Worm (Caenorhabditis elegans) whole organism, L4 larva: ENCODE results near the gene nlp-68.

Experiments used
- D1046.2 ChIP-seq: fragments of 200-800 bp; sonication (Bioruptor generic); IDR thresholded peaks from 2 replicates; pipeline ENCODE4 v1.3.6; 2022; ENCODE audit warnings: missing genetic modification characterization, missing compliant biosample characterization
- F26F4.8 ChIP-seq: fragments of 200-800 bp; sonication (Bioruptor generic); conservative IDR thresholded peaks from 2 replicates; pipeline ENCODE4 v1.3.6; 2022; ENCODE audit warnings: missing genetic modification characterization, missing compliant biosample characterization
- R02D3.7 ChIP-seq: fragments of 150-350 bp; sonication (generic microtip); optimal IDR thresholded peaks from 3 replicates; lab custom pipeline; 2014; ENCODE audit warnings: missing biosample characterization, missing genetic modification characterization
- T26A8.4 ChIP-seq: fragments of 200-800 bp; sonication (Bioruptor generic); IDR thresholded peaks from 2 replicates; pipeline ENCODE4 v1.3.6; 2022; ENCODE audit warnings: missing genetic modification characterization, missing compliant biosample characterization
- ZK337.2 ChIP-seq: fragments of 200-800 bp; sonication (Bioruptor generic); IDR thresholded peaks from 2 replicates; pipeline ENCODE4 v1.3.6; 2022; ENCODE audit warnings: missing genetic modification reagents, missing genetic modification characterization, missing compliant biosample characterization
- aha-1 ChIP-seq: fragments of 150-350 bp; peaks from one replicate; lab custom pipeline; 2014; ENCODE audit warnings: missing biosample characterization, missing genetic modification characterization
- arid-1 ChIP-seq: fragments of 200-800 bp; sonication (Bioruptor generic); conservative IDR thresholded peaks from 2 replicates; pipeline ENCODE4 v1.3.6; 2022; ENCODE audit warnings: missing genetic modification reagents, missing genetic modification characterization, missing compliant biosample characterization
- ceh-20 ChIP-seq: fragments of 200-800 bp; sonication (Bioruptor generic); IDR thresholded peaks from 2 replicates; pipeline ENCODE4 v1.3.6; 2022; ENCODE audit warnings: missing genetic modification reagents, missing genetic modification characterization, missing compliant biosample characterization
- ceh-32 ChIP-seq: sonication (generic microtip); optimal IDR thresholded peaks from 2 replicates; lab custom pipeline; 2016; ENCODE audit warnings: mild to moderate bottlenecking, missing genetic modification characterization, missing compliant biosample characterization; ENCODE audit not compliant: poor library complexity
- ceh-44 ChIP-seq: fragments of 200-800 bp; sonication (Bioruptor generic); IDR thresholded peaks from 2 replicates; pipeline ENCODE4 v1.3.6; 2022; ENCODE audit warnings: missing genetic modification reagents, missing genetic modification characterization, missing compliant biosample characterization
- daf-16 ChIP-seq, 3 experiments: sonication (generic microtip); optimal IDR thresholded peaks; 2 replicates each; lab custom pipeline; 2016 to 2017; ENCODE audit warnings: missing genetic modification characterization in 3 of 3, missing genetic modification reagents in 3 of 3, mild to moderate bottlenecking in 2 of 3, missing compliant biosample characterization in 2 of 3, missing biosample characterization in 1 of 3, moderate library complexity in 1 of 3
- dmd-6 ChIP-seq: fragments of 200-800 bp; sonication (Bioruptor generic); IDR thresholded peaks from 2 replicates; pipeline ENCODE4 v1.3.6; 2022; ENCODE audit warnings: missing genetic modification reagents, missing genetic modification characterization, missing compliant biosample characterization
- dpl-1 ChIP-seq: fragments of 150-350 bp; optimal IDR thresholded peaks from 2 replicates; lab custom pipeline; 2014; ENCODE audit warnings: missing biosample characterization, missing genetic modification reagents, missing genetic modification characterization
- fkh-10 ChIP-seq: fragments of 150-350 bp; optimal IDR thresholded peaks from 2 replicates; lab custom pipeline; 2014; ENCODE audit warnings: missing biosample characterization, missing genetic modification reagents, missing genetic modification characterization
- fos-1 ChIP-seq: fragments of 150-350 bp; optimal IDR thresholded peaks from 2 replicates; lab custom pipeline; 2014; ENCODE audit warnings: missing biosample characterization, missing genetic modification characterization
- hlh-30 ChIP-seq: sonication (generic microtip); optimal IDR thresholded peaks from 2 replicates; lab custom pipeline; 2017; ENCODE audit warnings: antibody characterized with exemption, mild to moderate bottlenecking, missing genetic modification characterization, missing compliant biosample characterization; ENCODE audit not compliant: insufficient read depth
- lin-1 ChIP-seq: fragments of 200-800 bp; sonication (Bioruptor generic); IDR thresholded peaks from 2 replicates; pipeline ENCODE4 v1.3.6; 2022; ENCODE audit warnings: missing genetic modification reagents, missing genetic modification characterization, missing compliant biosample characterization
- lin-15B ChIP-seq: fragments of 150-350 bp; sonication (generic microtip); optimal IDR thresholded peaks from 3 replicates; lab custom pipeline; 2014; ENCODE audit warnings: missing biosample characterization, missing genetic modification characterization
- lin-29 ChIP-seq: fragments of 200-800 bp; sonication (Bioruptor generic); IDR thresholded peaks from 2 replicates; pipeline ENCODE4 v1.3.6; 2022; ENCODE audit warnings: missing genetic modification reagents, missing genetic modification characterization, missing compliant biosample characterization
- lin-39 ChIP-seq: fragments of 150-350 bp; optimal IDR thresholded peaks from 2 replicates; lab custom pipeline; 2014; ENCODE audit warnings: missing biosample characterization, missing genetic modification reagents, missing genetic modification characterization
- lsy-2 ChIP-seq, 2 experiments: fragments of 150-350 bp in 1 of 2; sonication (generic microtip) in 1 of 2; optimal IDR thresholded peaks; 2 replicates each; lab custom pipeline; 2014 to 2017; ENCODE audit warnings: missing biosample characterization in 2 of 2, missing genetic modification characterization in 2 of 2
- mdl-1 ChIP-seq, 2 experiments: fragments of 150-350 bp in 1 of 2; sonication (generic microtip) in 1 of 2; optimal IDR thresholded peaks; 2 replicates each; lab custom pipeline; 2014 to 2017; ENCODE audit warnings: missing biosample characterization in 2 of 2, missing genetic modification characterization in 2 of 2
- mep-1 ChIP-seq: fragments of 150-350 bp; sonication (generic microtip); optimal IDR thresholded peaks from 3 replicates; lab custom pipeline; 2014; ENCODE audit warnings: missing biosample characterization, missing genetic modification characterization
- mes-2 ChIP-seq: sonication (generic microtip); optimal IDR thresholded peaks from 2 replicates; lab custom pipeline; 2016; ENCODE audit warnings: missing genotype, mild to moderate bottlenecking, missing genetic modification characterization, missing compliant biosample characterization; ENCODE audit not compliant: poor library complexity, severe bottlenecking
- mxl-2 ChIP-seq: fragments of 200-800 bp; sonication (Bioruptor generic); conservative IDR thresholded peaks from 2 replicates; pipeline ENCODE4 v1.3.6; 2022; ENCODE audit warnings: missing genetic modification reagents, missing genetic modification characterization, missing compliant biosample characterization
- nhr-10 ChIP-seq: fragments of 150-350 bp; optimal IDR thresholded peaks from 2 replicates; lab custom pipeline; 2014; ENCODE audit warnings: missing biosample characterization, missing genetic modification characterization
- nhr-102 ChIP-seq: sonication (generic microtip); optimal IDR thresholded peaks from 2 replicates; lab custom pipeline; 2016; ENCODE audit warnings: mild to moderate bottlenecking, missing genetic modification characterization, moderate library complexity, missing compliant biosample characterization
- nhr-237 ChIP-seq: sonication (generic microtip); optimal IDR thresholded peaks from 2 replicates; lab custom pipeline; 2017; ENCODE audit warnings: missing biosample characterization, missing genetic modification characterization
- nhr-28 ChIP-seq: fragments of 150-350 bp; optimal IDR thresholded peaks from 2 replicates; lab custom pipeline; 2014; ENCODE audit warnings: missing biosample characterization, missing genetic modification characterization
- nhr-41 ChIP-seq: fragments of 200-800 bp; sonication (Bioruptor generic); IDR thresholded peaks from 2 replicates; pipeline ENCODE4 v1.3.6; 2022; ENCODE audit warnings: missing genetic modification reagents, missing genetic modification characterization, missing compliant biosample characterization
- nhr-48 ChIP-seq: sonication (generic microtip); optimal IDR thresholded peaks from 2 replicates; lab custom pipeline; 2016; ENCODE audit warnings: mild to moderate bottlenecking, missing genetic modification characterization, missing compliant biosample characterization
- nhr-6 ChIP-seq: fragments of 150-350 bp; optimal IDR thresholded peaks from 2 replicates; lab custom pipeline; 2014; ENCODE audit warnings: missing biosample characterization, missing genetic modification characterization
- pqm-1 ChIP-seq: sonication (generic microtip); optimal IDR thresholded peaks from 2 replicates; lab custom pipeline; 2017; ENCODE audit warnings: missing biosample characterization, missing genetic modification characterization
- rbr-2 ChIP-seq: sonication (generic microtip); optimal IDR thresholded peaks from 2 replicates; lab custom pipeline; 2016; ENCODE audit warnings: missing genotype, missing genetic modification characterization, missing compliant biosample characterization
- saeg-2 ChIP-seq: fragments of 200-800 bp; sonication (Bioruptor generic); IDR thresholded peaks from 2 replicates; pipeline ENCODE4 v1.3.6; 2022; ENCODE audit warnings: missing genetic modification reagents, missing genetic modification characterization, missing compliant biosample characterization
- sdz-12 ChIP-seq: fragments of 200-800 bp; sonication (Bioruptor generic); optimal IDR thresholded peaks from 2 replicates; lab custom pipeline; 2018; ENCODE audit warnings: mild to moderate bottlenecking, missing genetic modification characterization, missing compliant biosample characterization
- spr-1 ChIP-seq: sonication (generic microtip); optimal IDR thresholded peaks from 2 replicates; lab custom pipeline; 2016; ENCODE audit warnings: mild to moderate bottlenecking, missing genetic modification characterization, missing compliant biosample characterization
- unc-130 ChIP-seq: sonication (generic microtip); optimal IDR thresholded peaks from 2 replicates; lab custom pipeline; 2016; ENCODE audit warnings: missing genetic modification reagents, missing genetic modification characterization, missing compliant biosample characterization
- unc-62 ChIP-seq, 3 experiments: fragments of 150-350 bp in 1 of 3; sonication (generic microtip); optimal IDR thresholded peaks in 2 of 3; peaks in 1 of 3; 1 replicate in 1 of 3; 2 replicates in 2 of 3; lab custom pipeline; 2014 to 2017; ENCODE audit warnings: missing biosample characterization in 3 of 3, missing genetic modification characterization in 3 of 3, missing genetic modification reagents in 3 of 3, missing genotype in 1 of 3
- zip-2 ChIP-seq: fragments of 150-350 bp; optimal IDR thresholded peaks from 2 replicates; lab custom pipeline; 2014; ENCODE audit warnings: missing biosample characterization, missing genetic modification characterization

The nlp-68 gene

ce11 chrIII:10521219-10521618 lies 17.7 kb downstream of the nlp-68 start:
- TF ChIP-seq spr-1 (no peak), ceh-44 (GFP tag; lab: Robert Waterston, UW) (no peak), nhr-6 (tag; lab: Kevin White, UChicago) (no peak), mep-1 (tag; lab: Kevin White, UChicago) (no peak), fos-1 (no peak), lin-39 (tag; lab: Kevin White, UChicago) (no peak), lin-15B (tag; lab: Kevin White, UChicago) (no peak), F26F4.8 (no peak), T26A8.4 (no peak), nhr-10 (no peak), ZK337.2 (GFP tag; lab: Robert Waterston, UW) (no peak), dmd-6 (GFP tag; lab: Robert Waterston, UW) (no peak)

- TF ChIP-seq F26F4.8 (no peak), aha-1 (tag; lab: Kevin White, UChicago) (peak; percentile 58)
Measured at ce11 chrIII:10520523-10520922, 18.4 kb downstream of the nlp-68 start, which contains the start of gene unc-49. TSS of gene unc-49 (plus strand) at chrIII:10520762.

ce11 chrIII:10519615-10520014 lies 19.3 kb downstream of the nlp-68 start:
- TF ChIP-seq ceh-20 (no peak), aha-1 (tag; lab: Kevin White, UChicago) (peak; percentile 62)

- TF ChIP-seq dmd-6 (GFP tag; lab: Robert Waterston, UW) (no peak), lin-29 (no peak), daf-16 (GFP tag; optimal IDR thresholded peaks at IDR 0.05; lab: Kevin White, UChicago) (no peak), daf-16 (tag; optimal IDR thresholded peaks at IDR 0.05; lab: Kevin White, UChicago) (no peak), dpl-1 (no peak), nhr-237 (tag; lab: Kevin White, UChicago) (no peak), mes-2 (no peak), ceh-32 (tag; lab: Kevin White, UChicago) (no peak), nhr-10 (no peak), lsy-2 (tag; optimal IDR thresholded peaks at IDR 0.05; lab: Kevin White, UChicago) (no peak), fkh-10 (GFP tag; lab: Kevin White, UChicago) (no peak), pqm-1 (no peak), lin-1 (GFP tag; lab: Robert Waterston, UW) (no peak), sdz-12 (no peak), arid-1 (GFP tag; lab: Robert Waterston, UW) (no peak), rbr-2 (no peak), nhr-41 (GFP tag; lab: Robert Waterston, UW) (no peak)
- TF ChIP-seq, all 104 proteins: peak for 0
Measured at ce11 chrIII:10518884-10519283, 20.1 kb downstream of the nlp-68 start.

ce11 chrIII:10515751-10516150 lies 23.2 kb downstream of the nlp-68 start:
- TF ChIP-seq mdl-1 (tag; optimal IDR thresholded peaks at IDR 0.05; lab: Kevin White, UChicago) (no peak), aha-1 (tag; lab: Kevin White, UChicago) (peak; percentile 10)
- TF ChIP-seq, all 104 proteins: peak for 1

ce11 chrIII:10512570-10512969 lies 26.4 kb downstream of the nlp-68 start:
- TF ChIP-seq fos-1 (no peak), fkh-10 (GFP tag; lab: Kevin White, UChicago) (peak; percentile 22)

ce11 chrIII:10506699-10507248 lies 32.2 kb downstream of the nlp-68 start, which contains the start of the genes sip-1 and sly-1:
TSS of gene sip-1 (minus strand) at chrIII:10506801.
TSS of gene sly-1 (plus strand) at chrIII:10507058.
- TF ChIP-seq saeg-2 (GFP tag; lab: Robert Waterston, UW), result no peak
- peak; percentile 25 for TF ChIP-seq unc-130 (GFP tag; lab: Kevin White, UChicago)
- TF ChIP-seq mxl-2 (GFP tag; lab: Robert Waterston, UW), result no peak
- peak; percentile 83 for TF ChIP-seq mes-2
- peak; percentile 50 for TF ChIP-seq lin-15B (tag; lab: Kevin White, UChicago)
- no peak for TF ChIP-seq nhr-48 (tag; lab: Kevin White, UChicago)
- no peak for TF ChIP-seq fkh-10 (GFP tag; lab: Kevin White, UChicago)
- peak; percentile 69 for TF ChIP-seq nhr-28 (tag; lab: Kevin White, UChicago)
- no peak for TF ChIP-seq R02D3.7 (tag; lab: Kevin White, UChicago)
- no peak for TF ChIP-seq unc-62 (GFP tag; optimal IDR thresholded peaks at IDR 0.05 in 1 of 2; lab: Kevin White, UChicago)
- TF ChIP-seq unc-62 (tag; optimal IDR thresholded peaks at IDR 0.05; lab: Kevin White, UChicago), result no peak
- TF ChIP-seq nhr-102 (tag; lab: Kevin White, UChicago), result peak; percentile 70
- TF ChIP-seq hlh-30 (tag; lab: Kevin White, UChicago), result peak; percentile 80
- TF ChIP-seq zip-2, result peak; percentile 33
- TF ChIP-seq D1046.2, result no peak
- TF ChIP-seq ZK337.2 (GFP tag; lab: Robert Waterston, UW), result no peak
